Worm (Caenorhabditis elegans) whole organism, L1 larva: ENCODE data around the gene dmsr-16.

Source experiments
- C04F5.9 ChIP-seq: sonication (generic microtip); optimal IDR thresholded peaks from 2 replicates; lab custom pipeline; 2016; ENCODE audit warnings: missing genetic modification characterization, missing compliant biosample characterization
- F16B12.6 ChIP-seq: fragments of 150-350 bp; optimal IDR thresholded peaks from 2 replicates; lab custom pipeline; 2014; ENCODE audit warnings: missing biosample characterization, missing genetic modification characterization
- Y116A8C.19 ChIP-seq: sonication (generic microtip); optimal IDR thresholded peaks from 2 replicates; lab custom pipeline; 2016; ENCODE audit warnings: missing compliant biosample characterization, missing genetic modification characterization, borderline replicate concordance
- aha-1 ChIP-seq: fragments of 150-350 bp; optimal IDR thresholded peaks from 2 replicates; lab custom pipeline; 2014; ENCODE audit warnings: missing biosample characterization, missing genetic modification characterization
- blmp-1 ChIP-seq: fragments of 150-350 bp; optimal IDR thresholded peaks from 2 replicates; lab custom pipeline; 2014; ENCODE audit warnings: missing biosample characterization, missing genetic modification characterization
- ceh-63 ChIP-seq: fragments of 200-800 bp; sonication (Bioruptor generic); optimal IDR thresholded peaks from 2 replicates; lab custom pipeline; 2018; ENCODE audit warnings: mild to moderate bottlenecking, missing genetic modification characterization, missing compliant biosample characterization
- ceh-8 ChIP-seq: fragments of 200-800 bp; sonication (Bioruptor generic); optimal IDR thresholded peaks from 2 replicates; lab custom pipeline; 2018; ENCODE audit warnings: mild to moderate bottlenecking, missing genetic modification characterization, moderate library complexity, missing compliant biosample characterization
- ceh-88 ChIP-seq: fragments of 200-800 bp; sonication (Bioruptor generic); IDR thresholded peaks from 2 replicates; pipeline ENCODE4 v1.3.6; 2022; ENCODE audit warnings: missing genetic modification characterization, missing compliant biosample characterization
- ces-1 ChIP-seq: fragments of 150-350 bp; optimal IDR thresholded peaks from 2 replicates; lab custom pipeline; 2014; ENCODE audit warnings: missing biosample characterization, missing genetic modification reagents, missing genetic modification characterization
- dpl-1 ChIP-seq, 3 experiments: fragments of 150-350 bp in 2 of 3; sonication (generic microtip) in 1 of 3; optimal IDR thresholded peaks; 2 replicates each; lab custom pipeline; 2014 to 2017; ENCODE audit warnings: missing biosample characterization in 3 of 3, missing genetic modification characterization in 3 of 3, missing genetic modification reagents in 3 of 3
- dsc-1 ChIP-seq: sonication (generic microtip); optimal IDR thresholded peaks from 2 replicates; lab custom pipeline; 2016; ENCODE audit warnings: mild to moderate bottlenecking, missing genetic modification characterization, missing compliant biosample characterization
- efl-1 ChIP-seq, 4 experiments: fragments of 150-350 bp; optimal IDR thresholded peaks in 3 of 4; peaks in 1 of 4; 1 replicate in 1 of 4; 2 replicates in 3 of 4; lab custom pipeline; 2014; ENCODE audit warnings: missing biosample characterization in 2 of 4, missing genetic modification characterization in 2 of 4, missing genetic modification reagents in 2 of 4
- efl-3 ChIP-seq: fragments of 200-800 bp; sonication (Bioruptor generic); optimal IDR thresholded peaks from 2 replicates; lab custom pipeline; 2018; ENCODE audit warnings: mild to moderate bottlenecking, missing genetic modification characterization, missing compliant biosample characterization
- elt-3 ChIP-seq, 6 experiments: fragments of 150-350 bp in 1 of 6; sonication (generic microtip); optimal IDR thresholded peaks; 2 replicates each; lab custom pipeline; 2017 to 2018; ENCODE audit warnings: missing biosample characterization in 6 of 6, missing genetic modification characterization in 6 of 6, inconsistent platforms in 1 of 6
- fkh-10 ChIP-seq: sonication (generic microtip); optimal IDR thresholded peaks from 2 replicates; lab custom pipeline; 2017; ENCODE audit warnings: missing biosample characterization, missing genetic modification reagents, missing genetic modification characterization
- fkh-4 ChIP-seq: sonication (generic microtip); optimal IDR thresholded peaks from 2 replicates; lab custom pipeline; 2016; ENCODE audit warnings: missing compliant biosample characterization, missing genetic modification characterization, borderline replicate concordance
- fkh-8 ChIP-seq: sonication (generic microtip); optimal IDR thresholded peaks from 2 replicates; lab custom pipeline; 2016; ENCODE audit warnings: mild to moderate bottlenecking, missing genetic modification characterization, missing compliant biosample characterization
- grh-1 ChIP-seq: fragments of 200-800 bp; sonication (Bioruptor generic); IDR thresholded peaks from 2 replicates; pipeline ENCODE4 v1.3.6; 2022; ENCODE audit warnings: missing genetic modification reagents, missing genetic modification characterization, missing compliant biosample characterization
- hlh-4 ChIP-seq: sonication (generic microtip); optimal IDR thresholded peaks from 2 replicates; lab custom pipeline; 2016; ENCODE audit warnings: mild to moderate bottlenecking, missing genetic modification characterization, missing compliant biosample characterization
- hpl-2 ChIP-seq: fragments of 150-350 bp; optimal IDR thresholded peaks from 2 replicates; lab custom pipeline; 2014; ENCODE audit warnings: missing biosample characterization, missing genetic modification reagents, missing genetic modification characterization
- irx-1 ChIP-seq: sonication (generic microtip); optimal IDR thresholded peaks from 2 replicates; lab custom pipeline; 2016; ENCODE audit warnings: missing genetic modification characterization, missing compliant biosample characterization
- lin-13 ChIP-seq: fragments of 150-350 bp; optimal IDR thresholded peaks from 2 replicates; lab custom pipeline; 2014; ENCODE audit warnings: missing biosample characterization, missing genetic modification reagents, missing genetic modification characterization
- lin-15B ChIP-seq: fragments of 150-350 bp; sonication (generic microtip); optimal IDR thresholded peaks from 3 replicates; lab custom pipeline; 2014; ENCODE audit warnings: missing biosample characterization, missing genetic modification characterization
- lin-39 ChIP-seq: fragments of 150-350 bp; optimal IDR thresholded peaks from 2 replicates; lab custom pipeline; 2014; ENCODE audit warnings: missing biosample characterization, missing genetic modification reagents, missing genetic modification characterization
- mdl-1 ChIP-seq, 2 experiments: fragments of 150-350 bp; optimal IDR thresholded peaks; 2 replicates each; lab custom pipeline; 2014 to 2017; ENCODE audit warnings: missing biosample characterization in 2 of 2, missing genetic modification characterization in 2 of 2, inconsistent platforms in 1 of 2
- mef-2 ChIP-seq: fragments of 150-350 bp; optimal IDR thresholded peaks from 2 replicates; lab custom pipeline; 2014; ENCODE audit warnings: missing biosample characterization, missing genetic modification characterization
- nhr-12 ChIP-seq: sonication (generic microtip); optimal IDR thresholded peaks from 2 replicates; lab custom pipeline; 2017; ENCODE audit warnings: missing biosample characterization, missing genetic modification characterization
- nhr-19 ChIP-seq: fragments of 200-800 bp; sonication (Bioruptor generic); conservative IDR thresholded peaks from 2 replicates; pipeline ENCODE4 v1.3.6; 2022; ENCODE audit warnings: missing genetic modification characterization, missing compliant biosample characterization
- nhr-20 ChIP-seq: sonication (generic microtip); optimal IDR thresholded peaks from 2 replicates; lab custom pipeline; 2016; ENCODE audit warnings: mild to moderate bottlenecking, missing genetic modification characterization, missing compliant biosample characterization
- nhr-47 ChIP-seq: sonication (generic microtip); optimal IDR thresholded peaks from 2 replicates; lab custom pipeline; 2016; ENCODE audit warnings: mild to moderate bottlenecking, missing genetic modification characterization, moderate library complexity, missing compliant biosample characterization
- nhr-71 ChIP-seq: sonication (generic microtip); optimal IDR thresholded peaks from 2 replicates; lab custom pipeline; 2016; ENCODE audit warnings: mild to moderate bottlenecking, missing genetic modification characterization, moderate library complexity, missing compliant biosample characterization
- nhr-84 ChIP-seq: sonication (generic microtip); optimal IDR thresholded peaks from 2 replicates; lab custom pipeline; 2017; ENCODE audit warnings: missing biosample characterization, missing genetic modification characterization
- nhr-90 ChIP-seq: sonication (generic microtip); optimal IDR thresholded peaks from 2 replicates; lab custom pipeline; 2016; ENCODE audit warnings: mild to moderate bottlenecking, missing genetic modification characterization, missing compliant biosample characterization; ENCODE audit not compliant: poor library complexity
- rnt-1 ChIP-seq: sonication (generic microtip); optimal IDR thresholded peaks from 2 replicates; lab custom pipeline; 2016; ENCODE audit warnings: mild to moderate bottlenecking, missing genetic modification characterization, moderate library complexity, missing compliant biosample characterization
- skn-1 ChIP-seq: fragments of 150-350 bp; optimal IDR thresholded peaks from 2 replicates; lab custom pipeline; 2014; ENCODE audit warnings: missing biosample characterization, missing genetic modification characterization
- snpc-4 ChIP-seq: fragments of 150-350 bp; optimal IDR thresholded peaks from 2 replicates; lab custom pipeline; 2014; ENCODE audit warnings: missing biosample characterization, missing genetic modification characterization
- snu-23 ChIP-seq: sonication (generic microtip); optimal IDR thresholded peaks from 2 replicates; lab custom pipeline; 2016; ENCODE audit warnings: missing genetic modification characterization, missing compliant biosample characterization
- swsn-7 ChIP-seq: sonication (generic microtip); optimal IDR thresholded peaks from 2 replicates; lab custom pipeline; 2016; ENCODE audit warnings: missing genetic modification characterization, missing compliant biosample characterization
- tbx-2 ChIP-seq: sonication (generic microtip); optimal IDR thresholded peaks from 2 replicates; lab custom pipeline; 2016; ENCODE audit warnings: missing genetic modification characterization, missing compliant biosample characterization
- unc-86 ChIP-seq: sonication (generic microtip); optimal IDR thresholded peaks from 2 replicates; lab custom pipeline; 2016; ENCODE audit warnings: missing genetic modification characterization, missing compliant biosample characterization
- unc-98 ChIP-seq: fragments of 200-800 bp; sonication (Bioruptor generic); IDR thresholded peaks from 2 replicates; pipeline ENCODE4 v1.3.6; 2022; ENCODE audit warnings: missing genetic modification characterization, missing compliant biosample characterization
- zag-1 ChIP-seq: fragments of 150-350 bp; optimal IDR thresholded peaks from 2 replicates; lab custom pipeline; 2014; ENCODE audit warnings: missing biosample characterization, missing genetic modification characterization
- ztf-11 ChIP-seq, 2 experiments: sonication (generic microtip); optimal IDR thresholded peaks; 2 replicates each; lab custom pipeline; 2016 to 2017; ENCODE audit warnings: missing genetic modification characterization in 2 of 2, missing biosample characterization in 1 of 2, missing compliant biosample characterization in 1 of 2
- ztf-4 ChIP-seq: fragments of 150-350 bp; optimal IDR thresholded peaks from 2 replicates; lab custom pipeline; 2014; ENCODE audit warnings: missing biosample characterization, missing genetic modification characterization

Gene dmsr-16

ce11 chrV:6803992-6804391 lies 4.9 kb downstream of the dmsr-16 start, which contains the start of gene dmsr-11:
TSS of gene dmsr-11 (minus strand) at chrV:6804092.
- TF ChIP-seq fkh-4 (tag; lab: Kevin White, UChicago) (no peak), Y116A8C.19 (tag; lab: Kevin White, UChicago) (no peak), ceh-8 (GFP tag; lab: Kevin White, UChicago) (no peak), swsn-7 (tag; lab: Kevin White, UChicago) (no peak), grh-1 (GFP tag; lab: Robert Waterston, UW) (no peak), ceh-63 (GFP tag; lab: Kevin White, UChicago) (no peak), dpl-1 (GFP tag; optimal IDR thresholded peaks at IDR 0.05; lab: Kevin White, UChicago) (no peak)

ce11 chrV:6801850-6802249 lies 7.0 kb downstream of the dmsr-16 start, which contains the start of gene dmsr-10:
TSS of gene dmsr-10 (minus strand) at chrV:6801950.
- TF ChIP-seq mef-2 (no peak), efl-1 (optimal IDR thresholded peaks at IDR 0.05; lab: Kevin White, UChicago) (no peak), efl-1 (GFP tag; optimal IDR thresholded peaks at IDR 0.05 in 1 of 2; lab: Kevin White, UChicago) (peak in 1 of 2 experiments; percentile 71)

- TF ChIP-seq fkh-8 (tag; lab: Kevin White, UChicago) (peak; percentile 30), snpc-4 (tag; lab: Kevin White, UChicago) (no peak), nhr-12 (tag; lab: Kevin White, UChicago) (no peak), ztf-11 (tag; optimal IDR thresholded peaks at IDR 0.05; lab: Kevin White, UChicago) (no peak), lin-13 (no peak), swsn-7 (tag; lab: Kevin White, UChicago) (no peak), aha-1 (tag; lab: Kevin White, UChicago) (no peak)
Observed at ce11 chrV:6799564-6799963, 9.3 kb downstream of the dmsr-16 start, which contains the start of gene dmsr-9. TSS of gene dmsr-9 (minus strand) at chrV:6799664.

ce11 chrV:6796894-6797293 lies 12.0 kb downstream of the dmsr-16 start:
- no peak for TF ChIP-seq ceh-8 (GFP tag; lab: Kevin White, UChicago)
- TF ChIP-seq rnt-1: peak; percentile 34
- TF ChIP-seq zag-1: no peak
- no peak for TF ChIP-seq ceh-63 (GFP tag; lab: Kevin White, UChicago)
- TF ChIP-seq skn-1 (tag; lab: Kevin White, UChicago): no peak
- TF ChIP-seq hlh-4: no peak
- TF ChIP-seq nhr-90 (tag; lab: Kevin White, UChicago): no peak
- TF ChIP-seq nhr-20 (tag; lab: Kevin White, UChicago): peak; percentile 22
- TF ChIP-seq mdl-1 (tag; optimal IDR thresholded peaks at IDR 0.05; lab: Kevin White, UChicago): peak in 1 of 2 experiments; percentile 18
- no peak for TF ChIP-seq tbx-2
- TF ChIP-seq dpl-1 (GFP tag; optimal IDR thresholded peaks at IDR 0.05; lab: Kevin White, UChicago): peak in 1 of 3 experiments; percentile 4
- TF ChIP-seq nhr-19 (GFP tag; lab: Robert Waterston, UW): no peak
- TF ChIP-seq snpc-4 (tag; lab: Kevin White, UChicago): peak; percentile 10
- no peak for TF ChIP-seq unc-98 (GFP tag; lab: Robert Waterston, UW)
- TF ChIP-seq nhr-47: peak; percentile 6
- TF ChIP-seq ces-1 (GFP tag; lab: Kevin White, UChicago): no peak
- TF ChIP-seq grh-1 (GFP tag; lab: Robert Waterston, UW): no peak
- peak; percentile 20 for TF ChIP-seq nhr-71 (tag; lab: Kevin White, UChicago)
- TF ChIP-seq irx-1 (tag; lab: Kevin White, UChicago): no peak
- no peak for TF ChIP-seq fkh-4 (tag; lab: Kevin White, UChicago)
- no peak for TF ChIP-seq C04F5.9 (tag; lab: Kevin White, UChicago)
- no peak for TF ChIP-seq lin-15B (tag; lab: Kevin White, UChicago)
- TF ChIP-seq F16B12.6 (tag; lab: Kevin White, UChicago): no peak
- TF ChIP-seq fkh-10 (GFP tag; lab: Kevin White, UChicago): no peak
- TF ChIP-seq elt-3 (tag; optimal IDR thresholded peaks at IDR 0.05; lab: Kevin White, UChicago): no peak
- TF ChIP-seq nhr-84 (tag; lab: Kevin White, UChicago): no peak
- TF ChIP-seq ceh-88: no peak
- TF ChIP-seq efl-3 (GFP tag; lab: Kevin White, UChicago): no peak
- TF ChIP-seq blmp-1 (tag; lab: Kevin White, UChicago): peak; percentile 57
- TF ChIP-seq lin-39 (tag; lab: Kevin White, UChicago): no peak
- peak; percentile 55 for TF ChIP-seq snu-23 (GFP tag; lab: Kevin White, UChicago)
- TF ChIP-seq aha-1 (tag; lab: Kevin White, UChicago): no peak
- no peak for TF ChIP-seq hpl-2
- TF ChIP-seq ztf-11 (tag; optimal IDR thresholded peaks at IDR 0.05; lab: Kevin White, UChicago): no peak
- TF ChIP-seq unc-86 (tag; lab: Kevin White, UChicago): peak; percentile 12
- no peak for TF ChIP-seq lin-13
- TF ChIP-seq ztf-4 (tag; lab: Kevin White, UChicago): no peak
- TF ChIP-seq dsc-1 (tag; lab: Kevin White, UChicago): peak; percentile 8
